Fruit fly (Drosophila melanogaster) Kc167 (cell line): ENCODE measurements around the gene CG6432.

Source experiments
- Myc ChIP-seq: fragments of >200 bp; optimal IDR thresholded peaks from 2 replicates; lab custom pipeline; 2017; ENCODE audit warnings: missing external identifiers
- Sin3A ChIP-seq: fragments of >200 bp; optimal IDR thresholded peaks from 2 replicates; lab custom pipeline; 2018; ENCODE audit warnings: missing external identifiers
- h ChIP-seq: fragments of >200 bp; optimal IDR thresholded peaks from 3 replicates; lab custom pipeline; 2018; ENCODE audit warnings: missing external identifiers
- insv ChIP-seq: fragments of >200 bp; optimal IDR thresholded peaks from 3 replicates; lab custom pipeline; 2018; ENCODE audit warnings: missing external identifiers
- psq ChIP-seq: fragments of >200 bp; optimal IDR thresholded peaks from 2 replicates; lab custom pipeline; 2017; ENCODE audit warnings: missing external identifiers
- ttk ChIP-seq: sonication (Bioruptor generic); optimal IDR thresholded peaks from 2 replicates; lab custom pipeline; 2017; ENCODE audit warnings: missing external identifiers

Gene CG6432

DNA sequence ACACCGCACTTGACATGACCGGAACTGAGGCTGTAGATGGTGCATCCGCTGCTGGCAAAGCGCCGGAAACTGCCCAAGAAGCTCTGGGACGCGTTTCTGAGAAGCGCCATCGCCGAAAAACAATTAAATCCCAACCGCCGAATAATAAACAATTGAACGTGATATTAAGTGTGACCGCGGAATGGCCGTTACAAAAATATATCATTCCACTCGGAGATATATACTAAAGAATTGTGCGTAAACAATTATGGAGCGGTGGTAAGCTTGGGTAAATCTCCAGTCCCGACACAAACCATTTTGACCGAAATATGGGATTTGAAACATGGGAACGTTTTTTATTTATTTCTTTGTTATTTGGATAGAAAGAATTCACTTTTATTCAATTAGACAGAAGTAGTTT lies 23.2 kb downstream of the CG6432 start, which contains the start of gene CG18528:
TSS of gene CG18528 (minus strand) at position 188 of the 400 bp plus-strand sequence.
- no peak for TF ChIP-seq ttk (lab: Kevin White, UChicago)
- no peak for TF ChIP-seq Myc (lab: Kevin White, UChicago)
- TF ChIP-seq psq (lab: Kevin White, UChicago), result no peak
- TF ChIP-seq Sin3A (lab: Kevin White, UChicago), result no peak
- TF ChIP-seq insv (lab: Kevin White, UChicago), result no peak
- TF ChIP-seq h (lab: Kevin White, UChicago), result no peak

DNA sequence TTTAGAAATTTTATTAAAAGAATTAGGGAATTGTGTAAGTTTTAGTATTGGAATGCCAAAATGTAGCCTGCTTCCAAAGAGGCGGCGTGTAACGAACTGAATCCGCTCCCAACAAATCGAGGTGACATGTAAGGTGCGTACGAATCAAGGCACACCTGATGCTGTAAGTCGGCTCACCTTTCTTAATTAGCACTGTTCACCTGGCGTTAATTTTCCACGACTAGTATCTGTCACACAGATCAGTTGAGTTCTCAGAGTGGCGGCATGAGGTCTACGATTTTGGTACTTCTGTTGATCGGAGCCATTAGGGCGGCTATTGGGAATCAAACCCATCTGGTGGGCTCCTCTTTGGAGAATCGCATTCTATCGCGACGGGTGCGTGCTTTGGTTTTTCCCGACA lies 24.9 kb downstream of the CG6432 start, which contains the start of the genes CG5762 and CG33339:
TSS of gene CG5762 (minus strand) at position 101 of the 400 bp plus-strand sequence.
TSS of gene CG33339 (plus strand) at position 265 of the 400 bp plus-strand sequence.
- TF ChIP-seq psq (lab: Kevin White, UChicago) (no peak), Myc (lab: Kevin White, UChicago) (no peak), ttk (lab: Kevin White, UChicago) (no peak), Sin3A (lab: Kevin White, UChicago) (no peak), insv (lab: Kevin White, UChicago) (no peak), h (lab: Kevin White, UChicago) (no peak)

- TF ChIP-seq psq (lab: Kevin White, UChicago) (no peak), h (lab: Kevin White, UChicago) (no peak), ttk (lab: Kevin White, UChicago) (no peak), insv (lab: Kevin White, UChicago) (no peak), Sin3A (lab: Kevin White, UChicago) (no peak), Myc (lab: Kevin White, UChicago) (no peak)
These were observed 26.1 kb downstream of the CG6432 start, which contains the start of gene CG33340 for dm6 chr3R:24362838-24363237. Gene CG33340, plus strand, starts transcription at chr3R:24363138.

DNA sequence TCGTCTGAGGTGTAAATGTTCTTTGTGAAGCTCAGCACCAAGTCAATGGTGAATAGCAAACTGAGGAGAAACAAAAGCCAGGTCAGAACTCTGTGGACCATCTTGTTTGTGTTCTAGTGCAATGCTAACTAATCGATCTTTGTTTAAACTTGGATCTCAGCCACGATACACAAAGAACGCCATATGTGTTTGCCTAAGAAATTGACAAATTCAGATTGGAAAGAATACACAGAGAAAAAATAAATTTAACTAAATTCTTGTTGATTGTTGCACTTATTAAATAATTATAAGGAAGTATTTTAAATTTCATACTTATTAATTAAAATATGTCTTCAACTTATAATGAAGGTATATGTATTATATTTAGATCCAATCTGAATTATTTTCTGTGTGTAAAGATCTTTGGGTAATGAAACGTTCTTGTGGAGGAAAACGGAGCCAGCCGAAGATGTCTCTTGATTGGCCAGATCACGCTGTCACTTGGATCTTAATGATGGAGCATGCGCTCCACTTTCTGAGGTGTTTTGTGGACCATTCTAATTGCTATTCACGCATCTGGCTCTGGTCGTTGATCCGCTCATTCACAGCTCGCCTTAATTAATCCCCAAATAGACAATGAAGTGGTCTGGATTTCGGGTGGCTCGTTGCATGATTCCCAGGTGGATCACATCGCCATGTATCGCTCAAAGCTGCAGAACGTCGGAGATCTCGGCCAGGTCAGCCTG lies 28.3 kb downstream of the CG6432 start, which contains the start of the genes CG17784 and CG13613:
TSS of gene CG17784 (minus strand) at position 101 of the 725 bp plus-strand sequence.
TSS of gene CG13613 (plus strand) at position 675 of the 725 bp plus-strand sequence.
- no peak for TF ChIP-seq h (lab: Kevin White, UChicago)
- no peak for TF ChIP-seq ttk (lab: Kevin White, UChicago)
- no peak for TF ChIP-seq Sin3A (lab: Kevin White, UChicago)
- no peak for TF ChIP-seq Myc (lab: Kevin White, UChicago)
- no peak for TF ChIP-seq insv (lab: Kevin White, UChicago)
- no peak for TF ChIP-seq psq (lab: Kevin White, UChicago)

- TF ChIP-seq insv (lab: Kevin White, UChicago), result no peak
- no peak for TF ChIP-seq ttk (lab: Kevin White, UChicago)
- no peak for TF ChIP-seq Myc (lab: Kevin White, UChicago)
- TF ChIP-seq h (lab: Kevin White, UChicago), result no peak
- no peak for TF ChIP-seq Sin3A (lab: Kevin White, UChicago)
- TF ChIP-seq psq (lab: Kevin White, UChicago), result no peak
These were observed 30.4 kb downstream of the CG6432 start, which contains the start of gene CG42811 for dm6 chr3R:24367120-24367519. Gene CG42811, minus strand, starts transcription at chr3R:24367220.

DNA sequence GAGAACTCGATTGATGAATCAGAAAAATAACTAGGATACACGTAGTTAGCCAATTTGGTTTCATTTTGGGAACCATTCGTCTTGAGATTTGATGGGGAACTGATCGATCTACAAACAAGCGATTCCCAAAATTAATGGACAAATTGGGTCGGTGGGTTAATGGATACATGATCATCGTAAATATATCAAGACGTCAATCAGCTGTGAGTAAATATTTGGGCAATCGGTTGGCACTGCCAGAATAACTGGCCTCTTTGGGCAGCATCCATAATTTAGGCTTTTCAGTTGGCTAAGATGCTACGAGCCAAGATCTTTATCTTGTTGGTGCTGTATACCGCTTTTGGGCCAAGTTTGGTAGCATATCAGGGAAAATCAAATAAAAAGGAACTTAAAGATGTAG lies 31.3 kb downstream of the CG6432 start, which contains the start of the genes CG42812 and CG33341:
TSS of gene CG42812 (minus strand) at position 101 of the 400 bp plus-strand sequence.
TSS of gene CG33341 (plus strand) at position 295 of the 400 bp plus-strand sequence.
- TF ChIP-seq ttk (lab: Kevin White, UChicago) (no peak), h (lab: Kevin White, UChicago) (no peak), psq (lab: Kevin White, UChicago) (no peak), Sin3A (lab: Kevin White, UChicago) (no peak), insv (lab: Kevin White, UChicago) (no peak), Myc (lab: Kevin White, UChicago) (no peak)

- TF ChIP-seq Sin3A (lab: Kevin White, UChicago), result no peak
- no peak for TF ChIP-seq ttk (lab: Kevin White, UChicago)
- TF ChIP-seq h (lab: Kevin White, UChicago), result no peak
- TF ChIP-seq Myc (lab: Kevin White, UChicago), result no peak
- no peak for TF ChIP-seq insv (lab: Kevin White, UChicago)
- TF ChIP-seq psq (lab: Kevin White, UChicago), result no peak
These were observed 32.5 kb downstream of the CG6432 start, which contains the start of gene CG13614 for dm6 chr3R:24369268-24369667. Gene CG13614, plus strand, starts transcription at chr3R:24369568.

dm6 chr3R:24372662-24373061 lies 35.9 kb downstream of the CG6432 start, which contains the start of gene CG17782:
Gene CG17782, minus strand, starts transcription at chr3R:24372762.
- no peak for TF ChIP-seq psq (lab: Kevin White, UChicago)
- TF ChIP-seq insv (lab: Kevin White, UChicago), result no peak
- TF ChIP-seq h (lab: Kevin White, UChicago), result no peak
- no peak for TF ChIP-seq Myc (lab: Kevin White, UChicago)
- no peak for TF ChIP-seq ttk (lab: Kevin White, UChicago)
- TF ChIP-seq Sin3A (lab: Kevin White, UChicago), result no peak

- no peak for TF ChIP-seq Sin3A (lab: Kevin White, UChicago)
These were observed 38.8 kb downstream of the CG6432 start, which contains the start of gene CG17781 for dm6 chr3R:24375561-24375960. Gene CG17781, minus strand, starts transcription at chr3R:24375661.

DNA sequence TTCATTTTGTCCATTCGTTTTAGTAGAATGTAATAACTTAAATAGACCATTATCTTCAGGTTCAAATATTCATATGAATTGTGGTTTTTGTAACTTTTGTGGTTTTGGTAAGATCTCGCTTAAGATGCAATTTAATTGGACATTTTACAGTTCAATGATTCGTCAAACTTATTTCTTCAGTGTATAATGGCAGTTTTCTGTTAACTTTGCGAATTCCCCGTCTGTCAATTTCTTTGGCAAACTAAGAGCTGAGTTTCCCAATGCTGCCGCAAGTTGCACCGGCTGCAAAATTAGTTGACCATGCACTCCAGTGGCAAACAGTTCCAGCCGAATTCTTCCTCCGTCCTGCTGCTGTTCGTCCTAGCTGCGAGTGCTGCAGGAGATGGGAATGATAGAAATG lies 39.8 kb downstream of the CG6432 start, which contains the start of gene CG33342:
TSS of gene CG33342 (plus strand) at position 301 of the 400 bp plus-strand sequence.
- TF ChIP-seq Sin3A (lab: Kevin White, UChicago), result no peak
- no peak for TF ChIP-seq insv (lab: Kevin White, UChicago)
- no peak for TF ChIP-seq ttk (lab: Kevin White, UChicago)
- no peak for TF ChIP-seq psq (lab: Kevin White, UChicago)
- TF ChIP-seq Myc (lab: Kevin White, UChicago), result no peak

dm6 chr3R:24384952-24385351 lies 48.2 kb downstream of the CG6432 start, which contains the start of gene CG17780:
Gene CG17780, minus strand, starts transcription at chr3R:24385052.
- TF ChIP-seq ttk (lab: Kevin White, UChicago) (no peak), h (lab: Kevin White, UChicago) (no peak), Sin3A (lab: Kevin White, UChicago) (no peak)
